Worm (Caenorhabditis elegans) whole organism, young adult: ENCODE data around the gene srbc-39.

ENCODE experiments used
- efl-1 ChIP-seq: fragments of 150-350 bp; optimal IDR thresholded peaks from 2 replicates; lab custom pipeline; 2014; ENCODE audit warnings: missing biosample characterization, missing genetic modification reagents, missing genetic modification characterization
- madf-3 ChIP-seq: fragments of 200-800 bp; sonication (Bioruptor generic); IDR thresholded peaks from 2 replicates; pipeline ENCODE4 v1.3.6; 2022; ENCODE audit warnings: missing genetic modification reagents, missing genetic modification characterization, missing compliant biosample characterization
- nfya-2 ChIP-seq: fragments of 200-800 bp; sonication (Bioruptor generic); IDR thresholded peaks from 2 replicates; pipeline ENCODE4 v1.3.6; 2022; ENCODE audit warnings: missing genetic modification reagents, missing genetic modification characterization, missing compliant biosample characterization

DNA sequence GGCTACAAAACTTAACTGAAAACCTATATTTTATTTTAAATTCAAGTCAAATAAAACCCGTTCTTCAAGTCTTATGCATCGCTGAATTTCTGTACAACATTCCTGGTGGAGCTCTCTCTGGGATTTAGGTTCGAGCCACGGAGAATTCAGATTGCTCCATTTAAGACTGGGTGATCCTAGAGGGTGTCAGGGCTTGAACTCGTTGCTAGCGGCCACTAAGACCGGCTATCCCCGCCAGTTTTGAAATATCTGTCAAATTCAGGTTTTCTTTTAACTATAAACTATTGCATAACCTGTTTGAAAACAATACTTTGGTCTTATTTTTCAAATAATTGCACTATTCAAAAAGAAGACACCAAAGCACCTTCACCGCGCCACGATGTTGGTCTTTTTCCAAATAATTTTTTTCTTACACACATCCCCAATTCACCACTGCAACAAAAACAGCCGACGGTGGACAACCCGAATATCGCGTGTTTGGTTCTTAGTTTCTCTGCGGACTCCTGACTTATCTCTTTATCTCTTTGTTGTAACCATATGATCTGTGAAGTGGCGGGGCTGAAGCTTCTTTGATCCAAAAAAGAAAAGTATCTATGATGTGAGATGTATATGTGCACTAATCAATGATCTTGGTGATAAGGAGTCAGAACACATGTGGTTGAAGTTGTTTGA, 20.1 kb downstream of the srbc-39 start:
- TF ChIP-seq efl-1 (no peak), nfya-2 (GFP tag; lab: Robert Waterston, UW) (no peak), madf-3 (no peak)
